Fruit fly (Drosophila melanogaster) whole organism, adult: ENCODE data around the gene CtsF.

Source experiments
- CG11617 ChIP-seq: fragments of 200-800 bp; sonication (Bioruptor generic); optimal IDR thresholded peaks from 2 replicates; lab custom pipeline; 2017; ENCODE audit warnings: mild to moderate bottlenecking, missing biosample characterization, missing genetic modification reagents, missing genetic modification characterization
- CG12768 ChIP-seq: fragments of 200-800 bp; sonication (Bioruptor generic); optimal IDR thresholded peaks from 2 replicates; lab custom pipeline; 2017; ENCODE audit warnings: missing biosample characterization, missing genetic modification characterization, mild to moderate bottlenecking, moderate library complexity, missing genetic modification reagents
- CG14711 ChIP-seq: fragments of 200-800 bp; sonication (Bioruptor generic); optimal IDR thresholded peaks from 2 replicates; lab custom pipeline; 2018; ENCODE audit warnings: missing biosample characterization, mild to moderate bottlenecking, missing genetic modification characterization, moderate library complexity
- CG1620 ChIP-seq: fragments of 200-800 bp; sonication (Bioruptor generic); optimal IDR thresholded peaks from 2 replicates; lab custom pipeline; 2016; ENCODE audit warnings: missing biosample characterization, missing genetic modification characterization
- CG33017 ChIP-seq: fragments of 200-800 bp; sonication (Bioruptor generic); optimal IDR thresholded peaks from 2 replicates; lab custom pipeline; 2018; ENCODE audit warnings: missing biosample characterization, mild to moderate bottlenecking, missing genetic modification characterization, moderate library complexity
- CG5204 ChIP-seq: fragments of 200-800 bp; sonication (Bioruptor generic); optimal IDR thresholded peaks from 2 replicates; lab custom pipeline; 2016; ENCODE audit warnings: missing biosample characterization, missing genetic modification characterization
- CG7045 ChIP-seq: fragments of 200-800 bp; sonication (Bioruptor generic); optimal IDR thresholded peaks from 2 replicates; lab custom pipeline; 2017; ENCODE audit warnings: missing biosample characterization, mild to moderate bottlenecking, missing genetic modification characterization
- CG7101 ChIP-seq: fragments of 200-800 bp; sonication (Bioruptor generic); optimal IDR thresholded peaks from 2 replicates; lab custom pipeline; 2018; ENCODE audit warnings: missing biosample characterization, mild to moderate bottlenecking, missing genetic modification characterization, moderate library complexity
- Clk ChIP-seq: fragments of 200-800 bp; sonication (Bioruptor generic); optimal IDR thresholded peaks from 2 replicates; lab custom pipeline; 2017; ENCODE audit warnings: missing biosample characterization, missing genetic modification characterization
- Crg-1 ChIP-seq: fragments of 200-800 bp; sonication (Bioruptor generic); optimal IDR thresholded peaks from 2 replicates; lab custom pipeline; 2016; ENCODE audit warnings: missing biosample characterization, missing genetic modification characterization
- Hr96 ChIP-seq: fragments of 200-800 bp; sonication (Bioruptor generic); optimal IDR thresholded peaks from 2 replicates; lab custom pipeline; 2016; ENCODE audit warnings: missing biosample characterization, missing genetic modification characterization
- Mnt ChIP-seq: fragments of 200-800 bp; sonication (Bioruptor generic); optimal IDR thresholded peaks from 2 replicates; lab custom pipeline; 2016; ENCODE audit warnings: missing biosample characterization, mild to moderate bottlenecking, missing genetic modification characterization
- bab1 ChIP-seq: fragments of 200-800 bp; sonication (Bioruptor generic); optimal IDR thresholded peaks from 3 replicates; lab custom pipeline; 2019; ENCODE audit warnings: missing biosample characterization, mild to moderate bottlenecking, missing genetic modification characterization, moderate library complexity
- cic ChIP-seq: fragments of 200-800 bp; sonication (Bioruptor generic); optimal IDR thresholded peaks from 2 replicates; lab custom pipeline; 2017; ENCODE audit warnings: missing biosample characterization, mild to moderate bottlenecking, missing genetic modification characterization, moderate library complexity
- cnc ChIP-seq, 2 experiments: fragments of >200 bp; optimal IDR thresholded peaks; 2 replicates each; lab custom pipeline; 2017
- kay ChIP-seq: fragments of 200-800 bp; sonication (Bioruptor generic); peaks from one replicate; lab custom pipeline; 2016; ENCODE audit warnings: missing biosample characterization, missing genetic modification characterization, borderline replicate concordance
- ovo ChIP-seq: fragments of 200-800 bp; sonication (Bioruptor generic); optimal IDR thresholded peaks from 2 replicates; lab custom pipeline; 2016; ENCODE audit warnings: missing biosample characterization, missing genetic modification characterization
- pad ChIP-seq: fragments of 200-800 bp; sonication (Bioruptor generic); optimal IDR thresholded peaks from 3 replicates; lab custom pipeline; 2017; ENCODE audit warnings: missing biosample characterization, missing genetic modification characterization, mild to moderate bottlenecking, moderate library complexity, missing genetic modification reagents
- tj ChIP-seq: fragments of 200-800 bp; sonication (Bioruptor generic); optimal IDR thresholded peaks from 3 replicates; lab custom pipeline; 2017; ENCODE audit warnings: missing biosample characterization, mild to moderate bottlenecking, missing genetic modification characterization, moderate library complexity
- toe ChIP-seq: fragments of 200-800 bp; sonication (Bioruptor generic); optimal IDR thresholded peaks from 2 replicates; lab custom pipeline; 2016; ENCODE audit warnings: missing biosample characterization, missing genetic modification characterization

CtsF gene

dm6 chr3R:5261996-5262535 is 10.5 kb upstream of the CtsF start:
- TF ChIP-seq Hr96 (GFP tag; lab: Kevin White, UChicago), result no peak
- TF ChIP-seq bab1 (GFP tag; lab: Kevin White, UChicago), result no peak
- peak; percentile 20 for TF ChIP-seq CG7101 (tag; lab: Kevin White, UChicago)
- peak; percentile 27 for TF ChIP-seq Crg-1 (GFP tag; lab: Kevin White, UChicago)
- TF ChIP-seq cic (GFP tag; lab: Kevin White, UChicago), result peak; percentile 76
- no peak for TF ChIP-seq Clk (GFP tag; lab: Kevin White, UChicago)
- peak; percentile 96 for TF ChIP-seq kay (GFP tag; lab: Kevin White, UChicago)
- peak; percentile 55 for TF ChIP-seq Mnt (GFP tag; lab: Kevin White, UChicago)
- TF ChIP-seq toe, result no peak
- TF ChIP-seq ovo (GFP tag; lab: Kevin White, UChicago), result peak; percentile 36
- TF ChIP-seq CG14711 (tag; lab: Kevin White, UChicago), result no peak
- no peak for TF ChIP-seq CG11617 (GFP tag; lab: Kevin White, UChicago)
- TF ChIP-seq cnc (optimal IDR thresholded peaks at IDR 0.05; lab: Kevin White, UChicago), result peak in 1 of 2 experiments; percentile 70
- peak; percentile 4 for TF ChIP-seq CG1620 (GFP tag; lab: Kevin White, UChicago)
- TF ChIP-seq tj (GFP tag; lab: Kevin White, UChicago), result peak; percentile 83
- peak; percentile 28 for TF ChIP-seq CG33017 (tag; lab: Kevin White, UChicago)
- no peak for TF ChIP-seq pad
- TF ChIP-seq CG12768 (GFP tag; lab: Kevin White, UChicago), result peak; percentile 14
- TF ChIP-seq CG5204 (GFP tag; lab: Kevin White, UChicago), result no peak
- TF ChIP-seq CG7045, result no peak

DNA sequence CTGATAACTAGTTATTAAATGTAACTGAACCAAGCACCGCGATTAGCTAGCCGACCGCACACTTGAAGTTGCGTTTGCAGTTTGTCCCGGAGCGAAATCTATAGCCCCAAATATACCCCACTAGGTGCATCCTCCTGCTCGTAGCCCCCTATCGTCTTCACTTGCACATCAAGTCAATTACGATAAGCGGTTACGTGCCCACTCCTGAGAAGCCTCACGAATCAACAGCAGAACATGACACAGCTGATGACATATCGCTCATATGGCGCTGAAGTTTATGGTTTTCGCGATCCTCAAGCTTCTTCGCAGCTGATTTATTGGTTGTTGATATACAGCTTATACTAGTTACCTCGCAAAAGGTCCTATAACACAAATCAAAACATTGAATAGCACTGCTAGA is 9.7 kb upstream of the CtsF start:
- TF ChIP-seq CG12768 (GFP tag; lab: Kevin White, UChicago) (peak; percentile 29), cic (GFP tag; lab: Kevin White, UChicago) (peak; percentile 56), CG33017 (tag; lab: Kevin White, UChicago) (peak; percentile 30), CG1620 (GFP tag; lab: Kevin White, UChicago) (no peak)

DNA sequence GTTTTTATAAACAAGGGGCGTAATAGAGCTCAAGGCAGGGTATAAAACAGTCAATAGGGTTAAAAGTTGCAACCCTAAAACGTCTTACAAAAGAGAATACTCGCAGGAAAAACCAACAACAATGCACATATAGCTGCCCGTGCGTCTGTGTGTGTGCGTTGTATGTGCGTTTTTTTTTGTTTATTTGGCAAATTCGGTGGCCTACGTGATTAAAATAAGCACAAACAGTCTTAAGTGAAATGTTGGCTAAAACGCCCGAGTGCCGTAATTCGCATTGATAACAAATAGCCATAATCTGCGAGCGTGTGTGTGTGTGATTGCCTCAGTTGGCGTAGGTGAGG is 5.6 kb upstream of the CtsF start:
- TF ChIP-seq tj (GFP tag; lab: Kevin White, UChicago) (peak; percentile 85), CG11617 (GFP tag; lab: Kevin White, UChicago) (no peak), CG33017 (tag; lab: Kevin White, UChicago) (no peak), cnc (optimal IDR thresholded peaks at IDR 0.05; lab: Kevin White, UChicago) (no peak), CG14711 (tag; lab: Kevin White, UChicago) (no peak), bab1 (GFP tag; lab: Kevin White, UChicago) (no peak)

DNA sequence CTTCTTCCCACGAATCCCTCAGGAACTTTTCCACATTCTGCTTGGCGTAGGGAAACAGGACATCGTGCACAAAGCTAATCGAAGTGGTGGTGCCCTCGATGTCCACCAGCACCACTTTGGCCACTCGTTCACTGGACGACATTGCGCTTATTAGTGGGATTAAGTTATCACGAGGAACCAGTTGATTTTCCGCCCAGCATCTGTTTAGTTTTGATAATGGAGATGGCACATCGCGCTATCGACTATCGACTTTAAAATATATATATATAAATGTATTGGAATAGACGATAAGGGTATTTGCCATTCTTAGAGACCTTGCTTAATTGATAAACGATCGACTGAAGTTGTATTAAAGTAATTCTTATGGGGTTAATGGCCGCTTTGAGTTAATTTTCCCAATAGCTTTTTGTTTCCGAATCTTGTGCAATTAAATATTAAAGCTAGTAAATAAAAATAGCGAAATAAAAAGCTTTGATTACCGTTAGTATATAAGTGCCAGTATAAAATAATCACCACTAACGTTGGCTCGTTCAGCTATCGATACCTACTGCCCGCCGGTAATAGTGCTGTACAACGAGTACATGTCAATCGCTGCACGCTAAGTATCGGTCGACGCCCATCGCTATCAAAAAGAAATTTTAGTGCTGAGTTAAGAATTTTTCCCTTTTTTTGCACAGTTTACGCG is 5.1 kb upstream of the CtsF start, which contains the start of the genes Enoph and Hph:
Gene Enoph (minus strand): TSS at position 220 of the 685 bp plus-strand sequence.
Gene Hph (plus strand): TSS at position 576 of the 685 bp plus-strand sequence.
- TF ChIP-seq CG7101 (tag; lab: Kevin White, UChicago) (peak; percentile 70), ovo (GFP tag; lab: Kevin White, UChicago) (peak; percentile 75), Crg-1 (GFP tag; lab: Kevin White, UChicago) (peak; percentile 70), tj (GFP tag; lab: Kevin White, UChicago) (peak; percentile 93), Clk (GFP tag; lab: Kevin White, UChicago) (peak; percentile 61), bab1 (GFP tag; lab: Kevin White, UChicago) (no peak), CG33017 (tag; lab: Kevin White, UChicago) (peak; percentile 79), kay (GFP tag; lab: Kevin White, UChicago) (peak; percentile 56), toe (peak; percentile 82), cnc (optimal IDR thresholded peaks at IDR 0.05; lab: Kevin White, UChicago) (no peak), CG12768 (GFP tag; lab: Kevin White, UChicago) (peak; percentile 71), CG1620 (GFP tag; lab: Kevin White, UChicago) (peak; percentile 61), Mnt (GFP tag; lab: Kevin White, UChicago) (peak; percentile 67), CG7045 (peak; percentile 74), pad (peak; percentile 57), CG5204 (GFP tag; lab: Kevin White, UChicago) (no peak), CG14711 (tag; lab: Kevin White, UChicago) (peak; percentile 49), cic (GFP tag; lab: Kevin White, UChicago) (peak; percentile 33), CG11617 (GFP tag; lab: Kevin White, UChicago) (peak; percentile 79), Hr96 (GFP tag; lab: Kevin White, UChicago) (peak; percentile 75)

DNA sequence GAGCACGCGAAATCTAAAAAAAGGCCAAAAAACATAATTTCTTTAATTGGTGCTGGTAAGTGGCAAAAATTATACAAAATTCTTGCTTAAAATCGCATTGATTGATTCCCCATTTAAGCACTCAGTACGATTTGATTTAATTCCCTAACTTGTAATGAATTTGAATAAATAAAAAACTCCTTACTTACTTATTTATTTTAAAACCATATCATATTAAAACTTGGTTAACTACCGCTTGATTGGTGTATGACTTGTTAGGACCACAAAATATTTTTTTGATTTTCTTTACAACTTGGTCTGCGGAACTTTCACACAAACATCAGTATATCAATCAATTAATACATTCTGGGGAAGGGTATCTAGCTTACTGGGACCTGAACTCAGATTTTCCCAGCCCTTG is 1.3 kb upstream of the CtsF start, which contains the start of gene CG1113:
Gene CG1113 (plus strand): TSS at position 301 of the 400 bp plus-strand sequence.
- no peak for TF ChIP-seq ovo (GFP tag; lab: Kevin White, UChicago)

DNA sequence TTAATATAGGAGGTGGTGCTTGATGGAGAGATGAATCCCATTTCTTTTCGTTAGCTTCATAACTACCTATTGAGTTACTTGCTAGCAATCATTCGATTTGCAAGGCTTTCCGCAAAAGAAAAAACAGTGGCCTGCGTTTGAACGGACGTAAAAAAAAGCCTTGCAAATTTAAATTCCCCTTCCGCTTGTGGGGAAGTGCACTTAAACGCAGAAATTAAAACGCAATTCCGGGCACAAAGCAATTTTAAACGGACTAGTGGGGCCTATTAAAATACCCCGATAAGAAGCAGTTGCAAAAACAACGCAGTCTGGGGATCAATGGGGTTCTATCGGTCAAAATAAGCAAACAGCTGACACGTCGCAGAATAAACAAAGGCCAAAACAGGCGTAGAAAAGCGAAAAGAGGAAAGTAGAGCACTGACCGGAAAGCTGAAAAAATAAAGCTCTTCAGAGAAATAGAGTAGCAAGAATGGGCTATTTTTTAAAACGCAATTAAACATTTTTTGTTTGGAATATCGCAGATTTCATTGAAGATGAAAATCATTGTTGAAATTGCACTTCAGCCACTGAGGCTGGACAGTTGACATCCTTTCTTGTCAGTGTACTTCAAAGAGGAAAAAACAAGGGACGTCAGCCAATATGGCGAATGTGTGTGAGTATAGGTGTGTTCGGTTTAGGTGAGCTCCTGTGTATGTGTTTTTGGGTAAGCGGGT is 859 bp downstream of the CtsF start:
- TF ChIP-seq kay (GFP tag; lab: Kevin White, UChicago) (no peak), pad (no peak), cnc (optimal IDR thresholded peaks at IDR 0.05; lab: Kevin White, UChicago) (no peak), tj (GFP tag; lab: Kevin White, UChicago) (peak; percentile 48), bab1 (GFP tag; lab: Kevin White, UChicago) (no peak), CG1620 (GFP tag; lab: Kevin White, UChicago) (no peak), toe (no peak), Crg-1 (GFP tag; lab: Kevin White, UChicago) (no peak), CG14711 (tag; lab: Kevin White, UChicago) (no peak), CG7045 (peak; percentile 37), ovo (GFP tag; lab: Kevin White, UChicago) (no peak), CG5204 (GFP tag; lab: Kevin White, UChicago) (no peak), CG7101 (tag; lab: Kevin White, UChicago) (peak; percentile 35), cic (GFP tag; lab: Kevin White, UChicago) (peak; percentile 61), CG12768 (GFP tag; lab: Kevin White, UChicago) (peak; percentile 62), CG11617 (GFP tag; lab: Kevin White, UChicago) (no peak), CG33017 (tag; lab: Kevin White, UChicago) (no peak), Hr96 (GFP tag; lab: Kevin White, UChicago) (no peak), Clk (GFP tag; lab: Kevin White, UChicago) (no peak), Mnt (GFP tag; lab: Kevin White, UChicago) (peak; percentile 12)
